Worm (Caenorhabditis elegans) whole organism, L4 larva: ENCODE data around the gene iars-1.

ENCODE experiments used
- D1046.2 ChIP-seq: fragments of 200-800 bp; sonication (Bioruptor generic); IDR thresholded peaks from 2 replicates; pipeline ENCODE4 v1.3.6; 2022; ENCODE audit warnings: missing genetic modification characterization, missing compliant biosample characterization
- F37D6.2 ChIP-seq: sonication (generic microtip); optimal IDR thresholded peaks from 2 replicates; lab custom pipeline; 2016; ENCODE audit warnings: mild to moderate bottlenecking, missing genetic modification characterization, missing compliant biosample characterization
- R02D3.7 ChIP-seq: fragments of 150-350 bp; sonication (generic microtip); optimal IDR thresholded peaks from 3 replicates; lab custom pipeline; 2014; ENCODE audit warnings: missing biosample characterization, missing genetic modification characterization
- T20F7.1 ChIP-seq: fragments of 200-800 bp; sonication (Bioruptor generic); optimal IDR thresholded peaks from 2 replicates; lab custom pipeline; 2018; ENCODE audit warnings: mild to moderate bottlenecking, missing genetic modification characterization, missing compliant biosample characterization
- Y5F2A.4 ChIP-seq: fragments of 200-800 bp; sonication (Bioruptor generic); optimal IDR thresholded peaks from 2 replicates; lab custom pipeline; 2018; ENCODE audit warnings: mild to moderate bottlenecking, missing genetic modification characterization, missing compliant biosample characterization
- Y75B8A.6 ChIP-seq: fragments of 200-800 bp; sonication (Bioruptor generic); IDR thresholded peaks from 2 replicates; pipeline ENCODE4 v1.3.6; 2022; ENCODE audit warnings: missing genetic modification reagents, missing genetic modification characterization, missing compliant biosample characterization
- ZK546.5 ChIP-seq, 2 experiments: sonication (generic microtip); optimal IDR thresholded peaks; 2 replicates each; lab custom pipeline; 2017; ENCODE audit warnings: missing biosample characterization in 2 of 2, missing genetic modification characterization in 2 of 2
- ama-1 ChIP-seq: fragments of 150-350 bp; optimal IDR thresholded peaks from 2 replicates; lab custom pipeline; 2014; ENCODE audit warnings: inconsistent platforms, mixed read lengths
- arid-1 ChIP-seq: fragments of 200-800 bp; sonication (Bioruptor generic); conservative IDR thresholded peaks from 2 replicates; pipeline ENCODE4 v1.3.6; 2022; ENCODE audit warnings: missing genetic modification reagents, missing genetic modification characterization, missing compliant biosample characterization
- ceh-20 ChIP-seq: fragments of 200-800 bp; sonication (Bioruptor generic); IDR thresholded peaks from 2 replicates; pipeline ENCODE4 v1.3.6; 2022; ENCODE audit warnings: missing genetic modification reagents, missing genetic modification characterization, missing compliant biosample characterization
- ceh-32 ChIP-seq: sonication (generic microtip); optimal IDR thresholded peaks from 2 replicates; lab custom pipeline; 2016; ENCODE audit warnings: mild to moderate bottlenecking, missing genetic modification characterization, missing compliant biosample characterization; ENCODE audit not compliant: poor library complexity
- ceh-44 ChIP-seq: fragments of 200-800 bp; sonication (Bioruptor generic); IDR thresholded peaks from 2 replicates; pipeline ENCODE4 v1.3.6; 2022; ENCODE audit warnings: missing genetic modification reagents, missing genetic modification characterization, missing compliant biosample characterization
- ceh-62 ChIP-seq: sonication (generic microtip); optimal IDR thresholded peaks from 2 replicates; lab custom pipeline; 2017; ENCODE audit warnings: missing biosample characterization, missing genetic modification characterization
- ceh-82 ChIP-seq: sonication (generic microtip); optimal IDR thresholded peaks from 2 replicates; lab custom pipeline; 2017; ENCODE audit warnings: missing biosample characterization, missing genetic modification characterization
- ces-1 ChIP-seq: fragments of 150-350 bp; sonication (generic microtip); optimal IDR thresholded peaks from 4 replicates; lab custom pipeline; 2014; ENCODE audit warnings: missing biosample characterization, missing genetic modification reagents, missing genetic modification characterization
- daf-16 ChIP-seq, 3 experiments: sonication (generic microtip); optimal IDR thresholded peaks; 2 replicates each; lab custom pipeline; 2016 to 2017; ENCODE audit warnings: missing genetic modification characterization in 3 of 3, missing genetic modification reagents in 3 of 3, mild to moderate bottlenecking in 2 of 3, missing compliant biosample characterization in 2 of 3, missing biosample characterization in 1 of 3, moderate library complexity in 1 of 3
- daf-19 ChIP-seq: fragments of 200-800 bp; sonication (Bioruptor generic); conservative IDR thresholded peaks from 2 replicates; pipeline ENCODE4 v1.3.6; 2022; ENCODE audit warnings: missing genetic modification characterization, missing compliant biosample characterization
- dmd-8 ChIP-seq: fragments of 200-800 bp; sonication (Bioruptor generic); IDR thresholded peaks from 2 replicates; pipeline ENCODE4 v1.3.6; 2022; ENCODE audit warnings: missing genetic modification characterization, missing compliant biosample characterization
- egl-43 ChIP-seq: fragments of 200-800 bp; sonication (Bioruptor generic); IDR thresholded peaks from 2 replicates; pipeline ENCODE4 v1.3.6; 2022; ENCODE audit warnings: missing genetic modification reagents, missing genetic modification characterization, missing compliant biosample characterization
- fos-1 ChIP-seq: fragments of 150-350 bp; optimal IDR thresholded peaks from 2 replicates; lab custom pipeline; 2014; ENCODE audit warnings: missing biosample characterization, missing genetic modification characterization
- gei-8 ChIP-seq: fragments of 200-800 bp; sonication (Bioruptor generic); optimal IDR thresholded peaks from 2 replicates; lab custom pipeline; 2018; ENCODE audit warnings: mild to moderate bottlenecking, missing genetic modification characterization, missing compliant biosample characterization
- hif-1 ChIP-seq, 2 experiments: sonication (generic microtip); optimal IDR thresholded peaks; 2 replicates each; lab custom pipeline; 2016 to 2017; ENCODE audit warnings: missing compliant biosample characterization in 2 of 2, missing genetic modification characterization in 2 of 2, missing genetic modification reagents in 2 of 2, missing genotype in 2 of 2, mild to moderate bottlenecking in 1 of 2
- hlh-11 ChIP-seq: fragments of 200-800 bp; sonication (Bioruptor generic); optimal IDR thresholded peaks from 2 replicates; lab custom pipeline; 2018; ENCODE audit warnings: mild to moderate bottlenecking, missing genetic modification characterization, missing compliant biosample characterization
- hlh-30 ChIP-seq: sonication (generic microtip); optimal IDR thresholded peaks from 2 replicates; lab custom pipeline; 2017; ENCODE audit warnings: antibody characterized with exemption, mild to moderate bottlenecking, missing genetic modification characterization, missing compliant biosample characterization; ENCODE audit not compliant: insufficient read depth
- hmg-1.1 ChIP-seq: fragments of 200-800 bp; sonication (Bioruptor generic); IDR thresholded peaks from 2 replicates; pipeline ENCODE4 v1.3.6; 2022; ENCODE audit warnings: missing genetic modification reagents, missing genetic modification characterization, missing compliant biosample characterization
- lin-13 ChIP-seq: fragments of 150-350 bp; optimal IDR thresholded peaks from 2 replicates; lab custom pipeline; 2014; ENCODE audit warnings: missing biosample characterization, missing genetic modification reagents, missing genetic modification characterization
- lin-39 ChIP-seq: fragments of 150-350 bp; optimal IDR thresholded peaks from 2 replicates; lab custom pipeline; 2014; ENCODE audit warnings: missing biosample characterization, missing genetic modification reagents, missing genetic modification characterization
- madf-9 ChIP-seq: fragments of 200-800 bp; sonication (Bioruptor generic); conservative IDR thresholded peaks from 2 replicates; pipeline ENCODE4 v1.3.6; 2022; ENCODE audit warnings: missing genetic modification reagents, missing genetic modification characterization, missing compliant biosample characterization
- mdt-29 ChIP-seq: fragments of 200-800 bp; sonication (Bioruptor generic); IDR thresholded peaks from 2 replicates; pipeline ENCODE4 v1.3.6; 2022; ENCODE audit warnings: missing genetic modification reagents, missing genetic modification characterization, missing compliant biosample characterization
- mep-1 ChIP-seq: fragments of 150-350 bp; sonication (generic microtip); optimal IDR thresholded peaks from 3 replicates; lab custom pipeline; 2014; ENCODE audit warnings: missing biosample characterization, missing genetic modification characterization
- mes-2 ChIP-seq: sonication (generic microtip); optimal IDR thresholded peaks from 2 replicates; lab custom pipeline; 2016; ENCODE audit warnings: missing genotype, mild to moderate bottlenecking, missing genetic modification characterization, missing compliant biosample characterization; ENCODE audit not compliant: poor library complexity, severe bottlenecking
- mxl-3 ChIP-seq: fragments of 200-800 bp; sonication (Bioruptor generic); optimal IDR thresholded peaks from 2 replicates; lab custom pipeline; 2018; ENCODE audit warnings: mild to moderate bottlenecking, missing genetic modification characterization, missing compliant biosample characterization
- nhr-10 ChIP-seq: fragments of 150-350 bp; optimal IDR thresholded peaks from 2 replicates; lab custom pipeline; 2014; ENCODE audit warnings: missing biosample characterization, missing genetic modification characterization
- nhr-237 ChIP-seq: sonication (generic microtip); optimal IDR thresholded peaks from 2 replicates; lab custom pipeline; 2017; ENCODE audit warnings: missing biosample characterization, missing genetic modification characterization
- nhr-41 ChIP-seq: fragments of 200-800 bp; sonication (Bioruptor generic); IDR thresholded peaks from 2 replicates; pipeline ENCODE4 v1.3.6; 2022; ENCODE audit warnings: missing genetic modification reagents, missing genetic modification characterization, missing compliant biosample characterization
- nhr-42 ChIP-seq: fragments of 200-800 bp; sonication (Bioruptor generic); IDR thresholded peaks from 2 replicates; pipeline ENCODE4 v1.3.6; 2022; ENCODE audit warnings: missing genetic modification characterization, missing compliant biosample characterization
- nhr-6 ChIP-seq: fragments of 150-350 bp; optimal IDR thresholded peaks from 2 replicates; lab custom pipeline; 2014; ENCODE audit warnings: missing biosample characterization, missing genetic modification characterization
- nhr-76 ChIP-seq: fragments of 150-350 bp; optimal IDR thresholded peaks from 2 replicates; lab custom pipeline; 2014; ENCODE audit warnings: missing biosample characterization, missing genetic modification characterization
- nhr-77 ChIP-seq: fragments of 150-350 bp; optimal IDR thresholded peaks from 2 replicates; lab custom pipeline; 2014; ENCODE audit warnings: missing biosample characterization, missing genetic modification characterization
- saeg-2 ChIP-seq: fragments of 200-800 bp; sonication (Bioruptor generic); IDR thresholded peaks from 2 replicates; pipeline ENCODE4 v1.3.6; 2022; ENCODE audit warnings: missing genetic modification reagents, missing genetic modification characterization, missing compliant biosample characterization
- snpc-4 ChIP-seq: fragments of 150-350 bp; optimal IDR thresholded peaks from 2 replicates; lab custom pipeline; 2014; ENCODE audit warnings: missing biosample characterization, missing genetic modification characterization
- spr-1 ChIP-seq: sonication (generic microtip); optimal IDR thresholded peaks from 2 replicates; lab custom pipeline; 2016; ENCODE audit warnings: mild to moderate bottlenecking, missing genetic modification characterization, missing compliant biosample characterization
- spr-3 ChIP-seq: fragments of 200-800 bp; sonication (Bioruptor generic); optimal IDR thresholded peaks from 2 replicates; lab custom pipeline; 2018; ENCODE audit warnings: mild to moderate bottlenecking, missing genetic modification characterization, missing compliant biosample characterization
- unc-130 ChIP-seq: sonication (generic microtip); optimal IDR thresholded peaks from 2 replicates; lab custom pipeline; 2016; ENCODE audit warnings: missing genetic modification reagents, missing genetic modification characterization, missing compliant biosample characterization
- unc-39 ChIP-seq: sonication (generic microtip); optimal IDR thresholded peaks from 2 replicates; lab custom pipeline; 2017; ENCODE audit warnings: missing biosample characterization, missing genetic modification characterization
- unc-62 ChIP-seq, 3 experiments: fragments of 150-350 bp in 1 of 3; sonication (generic microtip); optimal IDR thresholded peaks in 2 of 3; peaks in 1 of 3; 1 replicate in 1 of 3; 2 replicates in 2 of 3; lab custom pipeline; 2014 to 2017; ENCODE audit warnings: missing biosample characterization in 3 of 3, missing genetic modification characterization in 3 of 3, missing genetic modification reagents in 3 of 3, missing genotype in 1 of 3
- vab-7 ChIP-seq: fragments of 200-800 bp; sonication (Bioruptor generic); IDR thresholded peaks from 2 replicates; pipeline ENCODE4 v1.3.6; 2022; ENCODE audit warnings: missing genetic modification reagents, missing genetic modification characterization, missing compliant biosample characterization
- zfp-2 ChIP-seq: sonication (generic microtip); optimal IDR thresholded peaks from 2 replicates; lab custom pipeline; 2016; ENCODE audit warnings: mild to moderate bottlenecking, missing genetic modification characterization, missing compliant biosample characterization
- zip-11 ChIP-seq: fragments of 200-800 bp; sonication (Bioruptor generic); IDR thresholded peaks from 2 replicates; pipeline ENCODE4 v1.3.6; 2022; ENCODE audit warnings: missing genetic modification characterization, missing compliant biosample characterization
- zip-2 ChIP-seq: fragments of 150-350 bp; optimal IDR thresholded peaks from 2 replicates; lab custom pipeline; 2014; ENCODE audit warnings: missing biosample characterization, missing genetic modification characterization
- ztf-11 ChIP-seq: fragments of 150-350 bp; optimal IDR thresholded peaks from 2 replicates; lab custom pipeline; 2014; ENCODE audit warnings: missing biosample characterization, missing genetic modification characterization

Gene iars-1

ce11 chrIV:10373772-10374288 is 5.4 kb downstream of the iars-1 start, which contains the start of gene mpz-5 (continued):
- TF ChIP-seq madf-9 (GFP tag; lab: Robert Waterston, UW) = 0 out of 2 replicates have a peak, but pooled peaks have one; percentile 8
- TF ChIP-seq R02D3.7 (tag; lab: Kevin White, UChicago) = no peak
- TF ChIP-seq unc-39 (tag; lab: Kevin White, UChicago) = no peak
- no peak for TF ChIP-seq nhr-42 (GFP tag; lab: Robert Waterston, UW)
- no peak for TF ChIP-seq ces-1 (GFP tag; lab: Kevin White, UChicago)
- TF ChIP-seq arid-1 (GFP tag; lab: Robert Waterston, UW) = no peak
- no peak for TF ChIP-seq snpc-4
- TF ChIP-seq unc-62 (GFP tag; optimal IDR thresholded peaks at IDR 0.05 in 1 of 2; lab: Kevin White, UChicago) = no peak
- TF ChIP-seq unc-62 (tag; optimal IDR thresholded peaks at IDR 0.05; lab: Kevin White, UChicago) = no peak
- no peak for TF ChIP-seq ceh-62
- no peak for TF ChIP-seq ZK546.5 (tag; optimal IDR thresholded peaks at IDR 0.05; lab: Kevin White, UChicago)
- TF ChIP-seq nhr-237 (tag; lab: Kevin White, UChicago) = no peak
- no peak for TF ChIP-seq vab-7 (GFP tag; lab: Robert Waterston, UW)
- no peak for TF ChIP-seq gei-8 (GFP tag; lab: Kevin White, UChicago)
- no peak for TF ChIP-seq ceh-82 (tag; lab: Kevin White, UChicago)
- TF ChIP-seq ceh-32 = no peak
- peak in 1 of 2 experiments; percentile 37 for TF ChIP-seq hif-1 (tag; optimal IDR thresholded peaks at IDR 0.05; lab: Kevin White, UChicago)
- TF ChIP-seq zip-2 = no peak
- TF ChIP-seq ceh-44 (GFP tag; lab: Robert Waterston, UW) = no peak
- TF ChIP-seq saeg-2 (GFP tag; lab: Robert Waterston, UW) = no peak
- no peak for TF ChIP-seq mdt-29 (GFP tag; lab: Robert Waterston, UW)
- TF ChIP-seq hlh-30 (tag; lab: Kevin White, UChicago) = peak; percentile 59
- peak; percentile 17 for TF ChIP-seq nhr-6 (tag; lab: Kevin White, UChicago)
- peak in 1 of 2 experiments; percentile 19 for TF ChIP-seq daf-16 (GFP tag; optimal IDR thresholded peaks at IDR 0.05; lab: Kevin White, UChicago)
- TF ChIP-seq daf-16 (tag; optimal IDR thresholded peaks at IDR 0.05; lab: Kevin White, UChicago) = peak; percentile 36
- TF ChIP-seq lin-13 = no peak
- no peak for TF ChIP-seq mxl-3
- no peak for TF ChIP-seq fos-1 (tag; lab: Kevin White, UChicago)
- no peak for TF ChIP-seq dmd-8 (GFP tag; lab: Robert Waterston, UW)
- TF ChIP-seq mes-2 (tag; lab: Kevin White, UChicago) = peak; percentile 69
- TF ChIP-seq unc-130 (GFP tag; lab: Kevin White, UChicago) = peak; percentile 21
- no peak for TF ChIP-seq Y75B8A.6 (GFP tag; lab: Robert Waterston, UW)
- TF ChIP-seq F37D6.2 (tag; lab: Kevin White, UChicago) = peak; percentile 30
- no peak for TF ChIP-seq nhr-10 (tag; lab: Kevin White, UChicago)
- TF ChIP-seq lin-39 (tag; lab: Kevin White, UChicago) = no peak
- no peak for TF ChIP-seq ama-1 (lab: Kevin White, UChicago)
- no peak for TF ChIP-seq daf-19 (GFP tag; lab: Robert Waterston, UW)
- peak; percentile 55 for TF ChIP-seq hlh-11
- no peak for TF ChIP-seq nhr-76 (tag; lab: Kevin White, UChicago)
- TF ChIP-seq spr-3 (GFP tag; lab: Kevin White, UChicago) = no peak
- TF ChIP-seq zfp-2 (tag; lab: Kevin White, UChicago) = no peak
- TF ChIP-seq zip-11 (GFP tag; lab: Robert Waterston, UW) = no peak
- TF ChIP-seq T20F7.1 (GFP tag; lab: Kevin White, UChicago) = peak; percentile 53
- no peak for TF ChIP-seq Y5F2A.4 (GFP tag; lab: Kevin White, UChicago)
- TF ChIP-seq nhr-41 (GFP tag; lab: Robert Waterston, UW) = no peak
- peak; percentile 61; the same call in 1 of the 2 replicates for TF ChIP-seq hmg-1.1 (GFP tag; lab: Robert Waterston, UW)
- TF ChIP-seq egl-43 (GFP tag; lab: Robert Waterston, UW) = no peak
- no peak for TF ChIP-seq ceh-20 (GFP tag; lab: Robert Waterston, UW)
- no peak for TF ChIP-seq D1046.2
- TF ChIP-seq spr-1 (tag; lab: Kevin White, UChicago) = peak; percentile 30
- TF ChIP-seq nhr-77 = peak; percentile 51
- no peak for TF ChIP-seq ztf-11 (tag; lab: Kevin White, UChicago)
- TF ChIP-seq mep-1 (tag; lab: Kevin White, UChicago) = peak; percentile 67
